Worm (Caenorhabditis elegans) whole organism, young adult: ENCODE results near the gene C02F5.14.

Experiments
- F10E7.11 ChIP-seq: sonication (generic microtip); optimal IDR thresholded peaks from 2 replicates; lab custom pipeline; 2017; ENCODE audit warnings: mild to moderate bottlenecking, missing genetic modification characterization, moderate library complexity, missing compliant biosample characterization
- F23B12.7 ChIP-seq: sonication (generic microtip); optimal IDR thresholded peaks from 2 replicates; lab custom pipeline; 2017; ENCODE audit warnings: missing genetic modification characterization, mild to moderate bottlenecking, missing compliant biosample characterization, antibody characterized with exemption, moderate library complexity; ENCODE audit not compliant: insufficient read depth
- F55B11.4 ChIP-seq: sonication (generic microtip); optimal IDR thresholded peaks from 2 replicates; lab custom pipeline; 2016; ENCODE audit warnings: missing compliant biosample characterization, missing genetic modification characterization, borderline replicate concordance; ENCODE audit not compliant: insufficient read depth
- F57C9.4 ChIP-seq: sonication (generic microtip); optimal IDR thresholded peaks from 2 replicates; lab custom pipeline; 2017; ENCODE audit warnings: mild to moderate bottlenecking, missing genetic modification characterization, missing compliant biosample characterization
- Y53G8AR.9 ChIP-seq: fragments of 200-800 bp; sonication (Bioruptor generic); conservative IDR thresholded peaks from 2 replicates; pipeline ENCODE4 v1.3.6; 2022; ENCODE audit warnings: missing genetic modification reagents, missing genetic modification characterization, missing compliant biosample characterization
- Y56A3A.18 ChIP-seq: fragments of 200-800 bp; sonication (Bioruptor generic); IDR thresholded peaks from 2 replicates; pipeline ENCODE4 v1.3.6; 2022; ENCODE audit warnings: missing genetic modification reagents, missing genetic modification characterization, missing compliant biosample characterization
- Y79H2A.3 ChIP-seq: fragments of 200-800 bp; sonication (Bioruptor generic); conservative IDR thresholded peaks from 2 replicates; pipeline ENCODE4 v1.3.6; 2022; ENCODE audit warnings: missing genetic modification reagents, missing genetic modification characterization, missing compliant biosample characterization
- akir-1 ChIP-seq: fragments of 200-800 bp; sonication (Bioruptor generic); optimal IDR thresholded peaks from 2 replicates; lab custom pipeline; 2018; ENCODE audit warnings: mild to moderate bottlenecking, missing genetic modification characterization, moderate library complexity, missing compliant biosample characterization
- ama-1 ChIP-seq, 3 experiments: fragments of 150-350 bp in 1 of 3; sonication (generic microtip) in 2 of 3; optimal IDR thresholded peaks; 2 replicates each; lab custom pipeline; 2014 to 2018; ENCODE audit warnings: missing biosample characterization in 2 of 3, missing genetic modification characterization in 2 of 3, missing genetic modification reagents in 2 of 3
- athp-1 ChIP-seq: sonication (generic microtip); optimal IDR thresholded peaks from 2 replicates; lab custom pipeline; 2017; ENCODE audit warnings: mild to moderate bottlenecking, missing genetic modification characterization, missing compliant biosample characterization
- bed-2 ChIP-seq: fragments of 200-800 bp; sonication (Bioruptor generic); IDR thresholded peaks from 2 replicates; pipeline ENCODE4 v1.3.6; 2022; ENCODE audit warnings: missing genetic modification reagents, missing genetic modification characterization, missing compliant biosample characterization
- cebp-1 ChIP-seq, 2 experiments: fragments of 200-800 bp in 1 of 2; sonication (Bioruptor generic) in 1 of 2; sonication (generic microtip) in 1 of 2; IDR thresholded peaks in 1 of 2; optimal IDR thresholded peaks in 1 of 2; 2 replicates each; pipeline versions ENCODE4 v1.3.6 to Lab custom; 2017 to 2022; ENCODE audit warnings: missing compliant biosample characterization in 2 of 2, missing genetic modification characterization in 2 of 2, mild to moderate bottlenecking in 1 of 2, missing genetic modification reagents in 1 of 2, moderate library complexity in 1 of 2
- ceh-100 ChIP-seq: fragments of 200-800 bp; sonication (Bioruptor generic); IDR thresholded peaks from 2 replicates; pipeline ENCODE4 v1.3.6; 2022; ENCODE audit warnings: missing genetic modification reagents, missing genetic modification characterization, missing compliant biosample characterization
- ceh-91 ChIP-seq: fragments of 200-800 bp; sonication (Bioruptor generic); IDR thresholded peaks from 2 replicates; pipeline ENCODE4 v1.3.6; 2022; ENCODE audit warnings: missing genetic modification reagents, missing genetic modification characterization, missing compliant biosample characterization
- die-1 ChIP-seq: sonication (generic microtip); optimal IDR thresholded peaks from 2 replicates; lab custom pipeline; 2016; ENCODE audit warnings: missing genotype, mild to moderate bottlenecking, missing genetic modification characterization, missing compliant biosample characterization
- dpff-1 ChIP-seq: sonication (generic microtip); optimal IDR thresholded peaks from 2 replicates; lab custom pipeline; 2017; ENCODE audit warnings: mild to moderate bottlenecking, missing genetic modification characterization, missing compliant biosample characterization
- egl-44 ChIP-seq: fragments of 200-800 bp; sonication (Bioruptor generic); IDR thresholded peaks from 2 replicates; pipeline ENCODE4 v1.3.6; 2022; ENCODE audit warnings: missing genetic modification reagents, missing genetic modification characterization, missing compliant biosample characterization
- egrh-3 ChIP-seq: fragments of 200-800 bp; sonication (Bioruptor generic); IDR thresholded peaks from 2 replicates; pipeline ENCODE4 v1.3.6; 2022; ENCODE audit warnings: missing genetic modification reagents, missing genetic modification characterization, missing compliant biosample characterization
- ets-4 ChIP-seq: fragments of 200-800 bp; sonication (Bioruptor generic); optimal IDR thresholded peaks from 2 replicates; lab custom pipeline; 2018; ENCODE audit warnings: mild to moderate bottlenecking, missing genetic modification characterization, missing compliant biosample characterization
- hlh-12 ChIP-seq: sonication (generic microtip); optimal IDR thresholded peaks from 2 replicates; lab custom pipeline; 2016; ENCODE audit warnings: missing genetic modification characterization, missing compliant biosample characterization
- hmg-20 ChIP-seq: fragments of 200-800 bp; sonication (Bioruptor generic); IDR thresholded peaks from 2 replicates; pipeline ENCODE4 v1.3.6; 2022; ENCODE audit warnings: missing genetic modification reagents, missing genetic modification characterization, missing compliant biosample characterization
- lag-1 ChIP-seq: fragments of 200-800 bp; sonication (Bioruptor generic); IDR thresholded peaks from 2 replicates; pipeline ENCODE4 v1.3.6; 2022; ENCODE audit warnings: missing genetic modification reagents, missing genetic modification characterization, missing compliant biosample characterization
- let-607 ChIP-seq, 2 experiments: fragments of 200-800 bp in 1 of 2; sonication (Bioruptor generic) in 1 of 2; sonication (generic microtip) in 1 of 2; optimal IDR thresholded peaks; 2 replicates each; lab custom pipeline; 2016 to 2018; ENCODE audit warnings: mild to moderate bottlenecking in 2 of 2, missing compliant biosample characterization in 2 of 2, missing genetic modification characterization in 2 of 2, moderate library complexity in 2 of 2, missing genotype in 1 of 2
- lin-35 ChIP-seq, 3 experiments: fragments of 150-350 bp in 2 of 3; sonication (generic microtip) in 1 of 3; optimal IDR thresholded peaks; 2 replicates each; lab custom pipeline; 2014 to 2018; ENCODE audit warnings: missing biosample characterization in 3 of 3, missing genetic modification characterization in 3 of 3, missing genetic modification reagents in 3 of 3
- lin-54 ChIP-seq: fragments of 200-800 bp; sonication (Bioruptor generic); optimal IDR thresholded peaks from 2 replicates; lab custom pipeline; 2018; ENCODE audit warnings: mild to moderate bottlenecking, missing genetic modification characterization, missing compliant biosample characterization
- lsl-1 ChIP-seq: fragments of 200-800 bp; sonication (Bioruptor generic); optimal IDR thresholded peaks from 2 replicates; lab custom pipeline; 2018; ENCODE audit warnings: mild to moderate bottlenecking, missing genetic modification characterization, moderate library complexity, missing compliant biosample characterization
- madf-3 ChIP-seq: fragments of 200-800 bp; sonication (Bioruptor generic); IDR thresholded peaks from 2 replicates; pipeline ENCODE4 v1.3.6; 2022; ENCODE audit warnings: missing genetic modification reagents, missing genetic modification characterization, missing compliant biosample characterization
- mcd-1 ChIP-seq: fragments of 200-800 bp; sonication (Bioruptor generic); IDR thresholded peaks from 2 replicates; pipeline ENCODE4 v1.3.6; 2022; ENCODE audit warnings: missing genetic modification reagents, missing genetic modification characterization, missing compliant biosample characterization
- mes-4 ChIP-seq: sonication (generic microtip); optimal IDR thresholded peaks from 2 replicates; lab custom pipeline; 2016; ENCODE audit warnings: missing genotype, missing genetic modification characterization, missing compliant biosample characterization
- mxl-1 ChIP-seq: sonication (generic microtip); optimal IDR thresholded peaks from 2 replicates; lab custom pipeline; 2016; ENCODE audit warnings: missing genetic modification characterization, missing compliant biosample characterization
- nhr-120 ChIP-seq: fragments of 200-800 bp; sonication (Bioruptor generic); IDR thresholded peaks from 2 replicates; pipeline ENCODE4 v1.3.6; 2022; ENCODE audit warnings: missing genetic modification characterization, missing compliant biosample characterization
- nhr-27 ChIP-seq: fragments of 200-800 bp; sonication (Bioruptor generic); optimal IDR thresholded peaks from 2 replicates; lab custom pipeline; 2018; ENCODE audit warnings: mild to moderate bottlenecking, missing genetic modification characterization, moderate library complexity, missing compliant biosample characterization
- pha-4 ChIP-seq: fragments of 150-350 bp; sonication (generic microtip); optimal IDR thresholded peaks from 2 replicates; lab custom pipeline; 2014; ENCODE audit warnings: missing biosample characterization, missing genetic modification reagents, missing genetic modification characterization
- repo-1 ChIP-seq: sonication (generic microtip); optimal IDR thresholded peaks from 2 replicates; lab custom pipeline; 2017; ENCODE audit warnings: mild to moderate bottlenecking, missing genetic modification characterization, missing compliant biosample characterization
- rpc-1 ChIP-seq, 2 experiments: fragments of 150-350 bp in 1 of 2; sonication (generic microtip) in 1 of 2; optimal IDR thresholded peaks; 2 replicates each; lab custom pipeline; 2014 to 2018; ENCODE audit warnings: missing biosample characterization in 1 of 2, missing genetic modification characterization in 1 of 2, missing genetic modification reagents in 1 of 2, missing genotype in 1 of 2
- snpc-1.3 ChIP-seq: sonication (generic microtip); optimal IDR thresholded peaks from 2 replicates; lab custom pipeline; 2017; ENCODE audit warnings: missing genetic modification characterization, mild to moderate bottlenecking, missing compliant biosample characterization, antibody characterized with exemption, moderate library complexity, missing genotype, missing genetic modification reagents; ENCODE audit not compliant: insufficient read depth
- somi-1 ChIP-seq: fragments of 200-800 bp; sonication (Bioruptor generic); optimal IDR thresholded peaks from 2 replicates; lab custom pipeline; 2018; ENCODE audit warnings: mild to moderate bottlenecking, missing genetic modification characterization, missing compliant biosample characterization
- sptf-2 ChIP-seq: fragments of 200-800 bp; sonication (Bioruptor generic); optimal IDR thresholded peaks from 2 replicates; lab custom pipeline; 2018; ENCODE audit warnings: mild to moderate bottlenecking, missing genetic modification characterization, missing compliant biosample characterization
- xnd-1 ChIP-seq: sonication (generic microtip); optimal IDR thresholded peaks from 2 replicates; lab custom pipeline; 2016; ENCODE audit warnings: missing genotype, missing genetic modification reagents, missing genetic modification characterization, missing compliant biosample characterization
- ztf-28 ChIP-seq: fragments of 200-800 bp; sonication (Bioruptor generic); IDR thresholded peaks from 2 replicates; pipeline ENCODE4 v1.3.6; 2022; ENCODE audit warnings: missing genetic modification reagents, missing genetic modification characterization, missing compliant biosample characterization

The C02F5.14 gene

ce11 chrIII:8250007-8250683 is 14.8 kb upstream of the C02F5.14 start, which contains the start of gene knl-1 (continued):
- no peak for TF ChIP-seq ama-1 (optimal IDR thresholded peaks at IDR 0.05; lab: Kevin White, UChicago)
- no peak for TF ChIP-seq ama-1 (GFP tag; optimal IDR thresholded peaks at IDR 0.05; lab: Kevin White, UChicago)
- TF ChIP-seq F55B11.4 (tag; lab: Kevin White, UChicago) = no peak
- TF ChIP-seq ets-4 (GFP tag; lab: Kevin White, UChicago) = no peak
- TF ChIP-seq Y79H2A.3 (GFP tag; lab: Robert Waterston, UW) = peak; percentile 31; the same call in 1 of the 2 replicates
- no peak for TF ChIP-seq nhr-120 (GFP tag; lab: Robert Waterston, UW)
- TF ChIP-seq lsl-1 = peak; percentile 75
- no peak for TF ChIP-seq madf-3 (GFP tag; lab: Robert Waterston, UW)
- TF ChIP-seq lin-54 = peak; percentile 68
- TF ChIP-seq snpc-1.3 (tag; lab: Kevin White, UChicago) = no peak
- TF ChIP-seq ztf-28 = 0 out of 2 replicates have a peak, but pooled peaks have one; percentile 63
- TF ChIP-seq pha-4 = no peak
- TF ChIP-seq F10E7.11 = no peak
- no peak for TF ChIP-seq nhr-27 (tag; lab: Kevin White, UChicago)
- no peak for TF ChIP-seq dpff-1
- no peak for TF ChIP-seq mes-4 (tag; lab: Kevin White, UChicago)
- TF ChIP-seq hmg-20 (GFP tag; lab: Robert Waterston, UW) = no peak
- TF ChIP-seq somi-1 (GFP tag; lab: Kevin White, UChicago) = no peak
- no peak for TF ChIP-seq Y56A3A.18 (GFP tag; lab: Robert Waterston, UW)
- no peak for TF ChIP-seq bed-2 (GFP tag; lab: Robert Waterston, UW)
- no peak for TF ChIP-seq let-607 (tag; optimal IDR thresholded peaks at IDR 0.05; lab: Kevin White, UChicago)
- no peak for TF ChIP-seq egl-44
- TF ChIP-seq sptf-2 (GFP tag; lab: Kevin White, UChicago) = no peak
- no peak for TF ChIP-seq xnd-1
- TF ChIP-seq ceh-100 = peak; percentile 95
- no peak for TF ChIP-seq mxl-1
- TF ChIP-seq rpc-1 (optimal IDR thresholded peaks at IDR 0.05; lab: Kevin White, UChicago) = no peak
- TF ChIP-seq rpc-1 (tag; optimal IDR thresholded peaks at IDR 0.05; lab: Kevin White, UChicago) = no peak
- no peak for TF ChIP-seq Y53G8AR.9
- TF ChIP-seq mcd-1 (GFP tag; lab: Robert Waterston, UW) = peak; percentile 80
- TF ChIP-seq ceh-91 (GFP tag; lab: Robert Waterston, UW) = peak; percentile 75
- peak; percentile 80 for TF ChIP-seq F23B12.7 (tag; lab: Kevin White, UChicago)
- no peak for TF ChIP-seq cebp-1 (GFP tag; IDR thresholded peaks at IDR 0.05; lab: Robert Waterston, UW)
- no peak for TF ChIP-seq cebp-1 (tag; optimal IDR thresholded peaks at IDR 0.05; lab: Kevin White, UChicago)
- 0 out of 2 replicates have a peak, but pooled peaks have one; percentile 49 for TF ChIP-seq egrh-3 (GFP tag; lab: Robert Waterston, UW)
- TF ChIP-seq die-1 = no peak
- no peak for TF ChIP-seq athp-1 (tag; lab: Kevin White, UChicago)
- TF ChIP-seq lag-1 (GFP tag; lab: Robert Waterston, UW) = no peak
- TF ChIP-seq repo-1 = no peak
- TF ChIP-seq hlh-12 (tag; lab: Kevin White, UChicago) = no peak
- TF ChIP-seq, all 124 proteins: peak for 32

- TF ChIP-seq lin-35 (GFP tag; optimal IDR thresholded peaks at IDR 0.05; lab: Kevin White, UChicago) (no peak), akir-1 (GFP tag; lab: Kevin White, UChicago) (no peak), dpff-1 (no peak), F57C9.4 (tag; lab: Kevin White, UChicago) (no peak)
Measured at ce11 chrIII:8249381-8249780, 14.1 kb upstream of the C02F5.14 start, which contains the start of the genes C02F5.10 and C02F5.2. Gene C02F5.10 (minus strand): TSS chrIII:8249481. Gene C02F5.2 (plus strand): TSS chrIII:8249619.
